Fruit fly (Drosophila melanogaster) whole organism, embryonic: ENCODE measurements around the gene CG14352.
A peak's percentile ranks its signal among the peaks of the same experiment; 100 is the strongest.

Experiments
- gsb-n ChIP-seq: fragments of 200-800 bp; sonication (Bioruptor generic); optimal IDR thresholded peaks from 3 replicates; lab custom pipeline; 2018; ENCODE audit warnings: missing biosample characterization, mild to moderate bottlenecking, missing genetic modification characterization
- trh ChIP-seq: fragments of 200-800 bp; sonication (Bioruptor generic); optimal IDR thresholded peaks from 2 replicates; lab custom pipeline; 2016; ENCODE audit warnings: missing biosample characterization, missing genetic modification characterization

DNA sequence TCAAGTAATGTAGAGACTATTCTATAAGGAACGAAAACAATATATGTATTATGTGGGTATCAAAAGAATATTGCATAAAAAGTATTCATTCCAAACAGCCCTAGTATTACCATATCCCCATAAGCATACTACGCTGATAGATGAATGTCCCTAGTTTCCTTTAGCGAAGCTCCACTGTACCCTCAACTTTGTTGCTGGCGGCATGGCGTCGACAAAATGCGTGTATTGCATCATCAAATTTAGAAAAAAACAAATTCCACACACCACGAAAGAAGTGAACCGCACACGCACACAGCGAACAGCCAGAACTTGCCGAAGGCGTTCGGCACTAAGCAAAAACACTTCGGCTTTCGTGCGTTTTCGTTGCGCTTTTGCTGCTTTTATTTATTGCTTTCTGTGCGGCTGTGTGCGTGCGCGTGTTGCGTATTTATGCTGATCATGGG, 21.5 kb downstream of the CG14352 start:
- TF ChIP-seq gsb-n (tag; lab: Kevin White, UChicago), result peak; percentile 4
- peak; percentile 56 for TF ChIP-seq trh (GFP tag; lab: Kevin White, UChicago)
